Worm (Caenorhabditis elegans) whole organism, L4 larva: Measurements from ENCODE around the gene pqn-39.
A peak's percentile ranks its signal among the peaks of the same experiment; 100 is the strongest.

Experiments
- F37D6.2 ChIP-seq: sonication (generic microtip); optimal IDR thresholded peaks from 2 replicates; lab custom pipeline; 2016; ENCODE audit warnings: mild to moderate bottlenecking, missing genetic modification characterization, missing compliant biosample characterization
- F44E2.7 ChIP-seq: fragments of 200-800 bp; sonication (Bioruptor generic); IDR thresholded peaks from 2 replicates; pipeline ENCODE4 v2.1.2; 2022; ENCODE audit warnings: missing genetic modification characterization, missing compliant biosample characterization
- R02D3.7 ChIP-seq: fragments of 150-350 bp; sonication (generic microtip); optimal IDR thresholded peaks from 3 replicates; lab custom pipeline; 2014; ENCODE audit warnings: missing biosample characterization, missing genetic modification characterization
- T20F7.1 ChIP-seq: fragments of 200-800 bp; sonication (Bioruptor generic); optimal IDR thresholded peaks from 2 replicates; lab custom pipeline; 2018; ENCODE audit warnings: mild to moderate bottlenecking, missing genetic modification characterization, missing compliant biosample characterization
- Y75B8A.6 ChIP-seq: fragments of 200-800 bp; sonication (Bioruptor generic); IDR thresholded peaks from 2 replicates; pipeline ENCODE4 v1.3.6; 2022; ENCODE audit warnings: missing genetic modification reagents, missing genetic modification characterization, missing compliant biosample characterization
- ama-1 ChIP-seq: fragments of 150-350 bp; optimal IDR thresholded peaks from 2 replicates; lab custom pipeline; 2014; ENCODE audit warnings: inconsistent platforms, mixed read lengths
- arid-1 ChIP-seq: fragments of 200-800 bp; sonication (Bioruptor generic); conservative IDR thresholded peaks from 2 replicates; pipeline ENCODE4 v1.3.6; 2022; ENCODE audit warnings: missing genetic modification reagents, missing genetic modification characterization, missing compliant biosample characterization
- attf-4 ChIP-seq: sonication (generic microtip); optimal IDR thresholded peaks from 3 replicates; lab custom pipeline; 2017; ENCODE audit warnings: missing biosample characterization, missing genetic modification characterization
- ceh-32 ChIP-seq: sonication (generic microtip); optimal IDR thresholded peaks from 2 replicates; lab custom pipeline; 2016; ENCODE audit warnings: mild to moderate bottlenecking, missing genetic modification characterization, missing compliant biosample characterization; ENCODE audit not compliant: poor library complexity
- ceh-44 ChIP-seq: fragments of 200-800 bp; sonication (Bioruptor generic); IDR thresholded peaks from 2 replicates; pipeline ENCODE4 v1.3.6; 2022; ENCODE audit warnings: missing genetic modification reagents, missing genetic modification characterization, missing compliant biosample characterization
- ceh-62 ChIP-seq: sonication (generic microtip); optimal IDR thresholded peaks from 2 replicates; lab custom pipeline; 2017; ENCODE audit warnings: missing biosample characterization, missing genetic modification characterization
- ceh-82 ChIP-seq: sonication (generic microtip); optimal IDR thresholded peaks from 2 replicates; lab custom pipeline; 2017; ENCODE audit warnings: missing biosample characterization, missing genetic modification characterization
- daf-16 ChIP-seq, 3 experiments: sonication (generic microtip); optimal IDR thresholded peaks; 2 replicates each; lab custom pipeline; 2016 to 2017; ENCODE audit warnings: missing genetic modification characterization in 3 of 3, missing genetic modification reagents in 3 of 3, mild to moderate bottlenecking in 2 of 3, missing compliant biosample characterization in 2 of 3, missing biosample characterization in 1 of 3, moderate library complexity in 1 of 3
- dmd-6 ChIP-seq: fragments of 200-800 bp; sonication (Bioruptor generic); IDR thresholded peaks from 2 replicates; pipeline ENCODE4 v1.3.6; 2022; ENCODE audit warnings: missing genetic modification reagents, missing genetic modification characterization, missing compliant biosample characterization
- dmd-8 ChIP-seq: fragments of 200-800 bp; sonication (Bioruptor generic); IDR thresholded peaks from 2 replicates; pipeline ENCODE4 v1.3.6; 2022; ENCODE audit warnings: missing genetic modification characterization, missing compliant biosample characterization
- dve-1 ChIP-seq: sonication (generic microtip); optimal IDR thresholded peaks from 2 replicates; lab custom pipeline; 2017; ENCODE audit warnings: antibody characterized with exemption, mild to moderate bottlenecking, missing genetic modification characterization, missing compliant biosample characterization; ENCODE audit not compliant: insufficient read depth
- egl-27 ChIP-seq: sonication (generic microtip); optimal IDR thresholded peaks from 3 replicates; lab custom pipeline; 2017; ENCODE audit warnings: missing biosample characterization, missing genetic modification reagents, missing genetic modification characterization
- egl-43 ChIP-seq: fragments of 200-800 bp; sonication (Bioruptor generic); IDR thresholded peaks from 2 replicates; pipeline ENCODE4 v1.3.6; 2022; ENCODE audit warnings: missing genetic modification reagents, missing genetic modification characterization, missing compliant biosample characterization
- fos-1 ChIP-seq: fragments of 150-350 bp; optimal IDR thresholded peaks from 2 replicates; lab custom pipeline; 2014; ENCODE audit warnings: missing biosample characterization, missing genetic modification characterization
- hif-1 ChIP-seq, 2 experiments: sonication (generic microtip); optimal IDR thresholded peaks; 2 replicates each; lab custom pipeline; 2016 to 2017; ENCODE audit warnings: missing compliant biosample characterization in 2 of 2, missing genetic modification characterization in 2 of 2, missing genetic modification reagents in 2 of 2, missing genotype in 2 of 2, mild to moderate bottlenecking in 1 of 2
- hlh-11 ChIP-seq: fragments of 200-800 bp; sonication (Bioruptor generic); optimal IDR thresholded peaks from 2 replicates; lab custom pipeline; 2018; ENCODE audit warnings: mild to moderate bottlenecking, missing genetic modification characterization, missing compliant biosample characterization
- hlh-30 ChIP-seq: sonication (generic microtip); optimal IDR thresholded peaks from 2 replicates; lab custom pipeline; 2017; ENCODE audit warnings: antibody characterized with exemption, mild to moderate bottlenecking, missing genetic modification characterization, missing compliant biosample characterization; ENCODE audit not compliant: insufficient read depth
- hmg-1.1 ChIP-seq: fragments of 200-800 bp; sonication (Bioruptor generic); IDR thresholded peaks from 2 replicates; pipeline ENCODE4 v1.3.6; 2022; ENCODE audit warnings: missing genetic modification reagents, missing genetic modification characterization, missing compliant biosample characterization
- lin-13 ChIP-seq: fragments of 150-350 bp; optimal IDR thresholded peaks from 2 replicates; lab custom pipeline; 2014; ENCODE audit warnings: missing biosample characterization, missing genetic modification reagents, missing genetic modification characterization
- lsy-2 ChIP-seq, 2 experiments: fragments of 150-350 bp in 1 of 2; sonication (generic microtip) in 1 of 2; optimal IDR thresholded peaks; 2 replicates each; lab custom pipeline; 2014 to 2017; ENCODE audit warnings: missing biosample characterization in 2 of 2, missing genetic modification characterization in 2 of 2
- mep-1 ChIP-seq: fragments of 150-350 bp; sonication (generic microtip); optimal IDR thresholded peaks from 3 replicates; lab custom pipeline; 2014; ENCODE audit warnings: missing biosample characterization, missing genetic modification characterization
- mes-2 ChIP-seq: sonication (generic microtip); optimal IDR thresholded peaks from 2 replicates; lab custom pipeline; 2016; ENCODE audit warnings: missing genotype, mild to moderate bottlenecking, missing genetic modification characterization, missing compliant biosample characterization; ENCODE audit not compliant: poor library complexity, severe bottlenecking
- mxl-3 ChIP-seq: fragments of 200-800 bp; sonication (Bioruptor generic); optimal IDR thresholded peaks from 2 replicates; lab custom pipeline; 2018; ENCODE audit warnings: mild to moderate bottlenecking, missing genetic modification characterization, missing compliant biosample characterization
- nhr-10 ChIP-seq: fragments of 150-350 bp; optimal IDR thresholded peaks from 2 replicates; lab custom pipeline; 2014; ENCODE audit warnings: missing biosample characterization, missing genetic modification characterization
- nhr-102 ChIP-seq: sonication (generic microtip); optimal IDR thresholded peaks from 2 replicates; lab custom pipeline; 2016; ENCODE audit warnings: mild to moderate bottlenecking, missing genetic modification characterization, moderate library complexity, missing compliant biosample characterization
- nhr-111 ChIP-seq: fragments of 200-800 bp; sonication (Bioruptor generic); optimal IDR thresholded peaks from 2 replicates; lab custom pipeline; 2018; ENCODE audit warnings: mild to moderate bottlenecking, missing genetic modification characterization, missing compliant biosample characterization
- nhr-25 ChIP-seq: sonication (generic microtip); optimal IDR thresholded peaks from 2 replicates; lab custom pipeline; 2017; ENCODE audit warnings: missing genetic modification characterization, mild to moderate bottlenecking, missing compliant biosample characterization, antibody characterized with exemption, moderate library complexity, borderline replicate concordance; ENCODE audit not compliant: insufficient read depth
- nhr-28 ChIP-seq: fragments of 150-350 bp; optimal IDR thresholded peaks from 2 replicates; lab custom pipeline; 2014; ENCODE audit warnings: missing biosample characterization, missing genetic modification characterization
- nhr-41 ChIP-seq: fragments of 200-800 bp; sonication (Bioruptor generic); IDR thresholded peaks from 2 replicates; pipeline ENCODE4 v1.3.6; 2022; ENCODE audit warnings: missing genetic modification reagents, missing genetic modification characterization, missing compliant biosample characterization
- nhr-48 ChIP-seq: sonication (generic microtip); optimal IDR thresholded peaks from 2 replicates; lab custom pipeline; 2016; ENCODE audit warnings: mild to moderate bottlenecking, missing genetic modification characterization, missing compliant biosample characterization
- nhr-76 ChIP-seq: fragments of 150-350 bp; optimal IDR thresholded peaks from 2 replicates; lab custom pipeline; 2014; ENCODE audit warnings: missing biosample characterization, missing genetic modification characterization
- php-3 ChIP-seq: fragments of 200-800 bp; sonication (Bioruptor generic); IDR thresholded peaks from 2 replicates; pipeline ENCODE4 v1.3.6; 2022; ENCODE audit warnings: missing genetic modification reagents, missing genetic modification characterization, missing compliant biosample characterization
- pqm-1 ChIP-seq: sonication (generic microtip); optimal IDR thresholded peaks from 2 replicates; lab custom pipeline; 2017; ENCODE audit warnings: missing biosample characterization, missing genetic modification characterization
- rbr-2 ChIP-seq: sonication (generic microtip); optimal IDR thresholded peaks from 2 replicates; lab custom pipeline; 2016; ENCODE audit warnings: missing genotype, missing genetic modification characterization, missing compliant biosample characterization
- saeg-2 ChIP-seq: fragments of 200-800 bp; sonication (Bioruptor generic); IDR thresholded peaks from 2 replicates; pipeline ENCODE4 v1.3.6; 2022; ENCODE audit warnings: missing genetic modification reagents, missing genetic modification characterization, missing compliant biosample characterization
- snpc-1.2 ChIP-seq: fragments of 200-800 bp; sonication (Bioruptor generic); IDR thresholded peaks from 2 replicates; pipeline ENCODE4 v1.3.6; 2022; ENCODE audit warnings: missing genetic modification reagents, missing genetic modification characterization, missing compliant biosample characterization
- tag-97 ChIP-seq: fragments of 200-800 bp; sonication (Bioruptor generic); IDR thresholded peaks from 2 replicates; pipeline ENCODE4 v1.3.6; 2022; ENCODE audit warnings: missing genetic modification characterization, missing compliant biosample characterization
- unc-130 ChIP-seq: sonication (generic microtip); optimal IDR thresholded peaks from 2 replicates; lab custom pipeline; 2016; ENCODE audit warnings: missing genetic modification reagents, missing genetic modification characterization, missing compliant biosample characterization
- zfp-2 ChIP-seq: sonication (generic microtip); optimal IDR thresholded peaks from 2 replicates; lab custom pipeline; 2016; ENCODE audit warnings: mild to moderate bottlenecking, missing genetic modification characterization, missing compliant biosample characterization
- ztf-11 ChIP-seq: fragments of 150-350 bp; optimal IDR thresholded peaks from 2 replicates; lab custom pipeline; 2014; ENCODE audit warnings: missing biosample characterization, missing genetic modification characterization

Gene pqn-39

ce11 chrX:13986307-13986706 lies 17.8 kb upstream of the pqn-39 start, which contains the start of gene irld-24:
Gene irld-24, plus strand, starts transcription at chrX:13986607.
- no peak for TF ChIP-seq ceh-32
- TF ChIP-seq T20F7.1 = no peak

ce11 chrX:13980417-13980816 lies 11.9 kb upstream of the pqn-39 start, which contains the start of gene arrd-24:
Gene arrd-24, minus strand, starts transcription at chrX:13980517.
- TF ChIP-seq pqm-1 (tag; lab: Kevin White, UChicago) = peak; percentile 24

- TF ChIP-seq R02D3.7 (no peak), nhr-48 (no peak), php-3 (no peak), hif-1 (tag; optimal IDR thresholded peaks at IDR 0.05; lab: Kevin White, UChicago) (peak in 1 of 2 experiments; percentile 31), lsy-2 (tag; optimal IDR thresholded peaks at IDR 0.05; lab: Kevin White, UChicago) (peak in 1 of 2 experiments; percentile 48), ceh-82 (tag; lab: Kevin White, UChicago) (no peak), mes-2 (tag; lab: Kevin White, UChicago) (peak; percentile 58), tag-97 (GFP tag; lab: Robert Waterston, UW) (no peak), rbr-2 (tag; lab: Kevin White, UChicago) (peak; percentile 39), mep-1 (tag; lab: Kevin White, UChicago) (peak; percentile 18), mxl-3 (GFP tag; lab: Kevin White, UChicago) (peak; percentile 33), dve-1 (peak; percentile 39), arid-1 (GFP tag; lab: Robert Waterston, UW) (no peak), nhr-25 (tag; lab: Kevin White, UChicago) (no peak), dmd-8 (GFP tag; lab: Robert Waterston, UW) (no peak), egl-43 (no peak), dmd-6 (GFP tag; lab: Robert Waterston, UW) (0 out of 2 replicates have a peak, but pooled peaks have one; percentile 8), nhr-76 (tag; lab: Kevin White, UChicago) (no peak), hlh-11 (tag; lab: Kevin White, UChicago) (peak; percentile 40), hmg-1.1 (GFP tag; lab: Robert Waterston, UW) (peak; percentile 62), pqm-1 (tag; lab: Kevin White, UChicago) (no peak), F44E2.7 (GFP tag; lab: Robert Waterston, UW) (no peak), daf-16 (GFP tag; optimal IDR thresholded peaks at IDR 0.05; lab: Kevin White, UChicago) (no peak), daf-16 (tag; optimal IDR thresholded peaks at IDR 0.05; lab: Kevin White, UChicago) (peak; percentile 64), Y75B8A.6 (no peak), F37D6.2 (no peak), saeg-2 (GFP tag; lab: Robert Waterston, UW) (no peak), ztf-11 (tag; lab: Kevin White, UChicago) (no peak), nhr-111 (GFP tag; lab: Kevin White, UChicago) (no peak), egl-27 (tag; lab: Kevin White, UChicago) (no peak), zfp-2 (tag; lab: Kevin White, UChicago) (no peak), hlh-30 (tag; lab: Kevin White, UChicago) (peak; percentile 48), attf-4 (tag; lab: Kevin White, UChicago) (no peak), nhr-102 (no peak), snpc-1.2 (GFP tag; lab: Robert Waterston, UW) (no peak), T20F7.1 (no peak), ceh-62 (no peak), lin-13 (GFP tag; lab: Kevin White, UChicago) (no peak), ama-1 (no peak), unc-130 (GFP tag; lab: Kevin White, UChicago) (no peak), ceh-44 (GFP tag; lab: Robert Waterston, UW) (no peak), nhr-28 (peak; percentile 23), nhr-41 (GFP tag; lab: Robert Waterston, UW) (no peak), fos-1 (tag; lab: Kevin White, UChicago) (no peak), nhr-10 (no peak)
Observed at ce11 chrX:13977439-13978118, 9.1 kb upstream of the pqn-39 start, which contains the start of gene F48F7.6. Gene F48F7.6, plus strand, starts transcription at chrX:13977829.
